Worm (Caenorhabditis elegans): ENCODE data around the gene srlf-20.
A peak's percentile ranks its signal among the peaks of the same experiment; 100 is the strongest.

The srlf-20 gene

ce11 chrV:854966-855365 is 38.8 kb upstream of the srlf-20 start, which contains the start of gene K09C6.9:
K09C6.9 (minus strand) TSS chrV:855066.
- TF ChIP-seq sptf-1 (tag; optimal IDR thresholded peaks at IDR 0.05) (no peak), blmp-1 (tag; optimal IDR thresholded peaks at IDR 0.05) (no peak), lsy-2 (tag; optimal IDR thresholded peaks at IDR 0.05) (no peak), snpc-4 (tag; optimal IDR thresholded peaks at IDR 0.05) (no peak), cnd-1 (tag; optimal IDR thresholded peaks at IDR 0.05) (no peak), ces-1 (GFP tag; optimal IDR thresholded peaks at IDR 0.05) (no peak), elt-3 (tag; optimal IDR thresholded peaks at IDR 0.05) (no peak), mep-1 (tag; optimal IDR thresholded peaks at IDR 0.05) (no peak), zip-8 (tag; optimal IDR thresholded peaks at IDR 0.05) (no peak), elt-1 (tag; optimal IDR thresholded peaks at IDR 0.05; ENCODE audit: borderline replicate concordance, insufficient read depth) (no peak), pha-4 (tag; optimal IDR thresholded peaks at IDR 0.05) (no peak), sem-2 (GFP tag; optimal IDR thresholded peaks at IDR 0.05) (no peak), mls-2 (tag; optimal IDR thresholded peaks at IDR 0.05) (no peak), nhr-76 (tag; optimal IDR thresholded peaks at IDR 0.05) (no peak), ceh-83 (GFP tag; optimal IDR thresholded peaks at IDR 0.05) (no peak), nhr-237 (tag; optimal IDR thresholded peaks at IDR 0.05) (no peak), nhr-28 (tag; optimal IDR thresholded peaks at IDR 0.05) (no peak), unc-120 (tag; optimal IDR thresholded peaks at IDR 0.05; ENCODE audit: poor library complexity, severe bottlenecking) (no peak), lin-32 (GFP tag; optimal IDR thresholded peaks at IDR 0.05) (no peak)

- TF ChIP-seq nhr-12 (tag; optimal IDR thresholded peaks at IDR 0.05) (no peak), ces-1 (GFP tag; optimal IDR thresholded peaks at IDR 0.05) (no peak), mls-2 (tag; optimal IDR thresholded peaks at IDR 0.05) (no peak), nhr-76 (tag; optimal IDR thresholded peaks at IDR 0.05) (no peak), nhr-2 (tag; optimal IDR thresholded peaks at IDR 0.05) (no peak), unc-120 (tag; optimal IDR thresholded peaks at IDR 0.05; ENCODE audit: poor library complexity, severe bottlenecking) (no peak), elt-1 (tag; optimal IDR thresholded peaks at IDR 0.05; ENCODE audit: borderline replicate concordance, insufficient read depth) (no peak), cnd-1 (tag; optimal IDR thresholded peaks at IDR 0.05) (no peak), ceh-43 (GFP tag; optimal IDR thresholded peaks at IDR 0.05) (no peak), tbx-8 (GFP tag; optimal IDR thresholded peaks at IDR 0.05) (no peak)
Observed at ce11 chrV:856549-856948, 37.2 kb upstream of the srlf-20 start, which contains the start of gene K09C6.2. K09C6.2 (plus strand) TSS chrV:856849.

ce11 chrV:858841-859456 is 34.8 kb upstream of the srlf-20 start:
- TF ChIP-seq lin-32 (GFP tag; optimal IDR thresholded peaks at IDR 0.05) (no peak), ceh-83 (GFP tag; optimal IDR thresholded peaks at IDR 0.05) (peak; percentile 48)

- TF ChIP-seq ceh-83 (GFP tag; optimal IDR thresholded peaks at IDR 0.05) (no peak), unc-62 (GFP tag; optimal IDR thresholded peaks at IDR 0.05) (no peak), nhr-12 (tag; optimal IDR thresholded peaks at IDR 0.05) (no peak), hlh-1 (tag; optimal IDR thresholded peaks at IDR 0.05) (no peak), nhr-76 (tag; optimal IDR thresholded peaks at IDR 0.05) (no peak), mep-1 (tag; optimal IDR thresholded peaks at IDR 0.05) (no peak), bed-3 (GFP tag; optimal IDR thresholded peaks at IDR 0.05) (no peak), nhr-28 (tag; optimal IDR thresholded peaks at IDR 0.05) (no peak), zip-8 (tag; optimal IDR thresholded peaks at IDR 0.05) (no peak), sptf-1 (tag; optimal IDR thresholded peaks at IDR 0.05) (no peak), snpc-4 (tag; optimal IDR thresholded peaks at IDR 0.05) (no peak), blmp-1 (tag; optimal IDR thresholded peaks at IDR 0.05) (no peak), ceh-43 (GFP tag; optimal IDR thresholded peaks at IDR 0.05) (no peak), sem-2 (GFP tag; optimal IDR thresholded peaks at IDR 0.05) (no peak), drap-1 (GFP tag; optimal IDR thresholded peaks at IDR 0.05) (no peak), elt-3 (tag; optimal IDR thresholded peaks at IDR 0.05) (no peak), cnd-1 (tag; optimal IDR thresholded peaks at IDR 0.05) (no peak), M03D4.4 (tag; optimal IDR thresholded peaks at IDR 0.05) (no peak), lin-13 (tag; optimal IDR thresholded peaks at IDR 0.05) (no peak)
Observed at ce11 chrV:866729-867128, 27.0 kb upstream of the srlf-20 start, which contains the start of gene T02B11.3. T02B11.3 (minus strand) TSS chrV:866829.

- TF ChIP-seq lin-32 (GFP tag; optimal IDR thresholded peaks at IDR 0.05): no peak
- TF ChIP-seq unc-62 (GFP tag; optimal IDR thresholded peaks at IDR 0.05): no peak
- TF ChIP-seq cnd-1 (tag; optimal IDR thresholded peaks at IDR 0.05): no peak
- TF ChIP-seq drap-1 (GFP tag; optimal IDR thresholded peaks at IDR 0.05): no peak
- no peak for TF ChIP-seq nhr-2 (tag; optimal IDR thresholded peaks at IDR 0.05)
- no peak for TF ChIP-seq ceh-83 (GFP tag; optimal IDR thresholded peaks at IDR 0.05)
Observed at ce11 chrV:871029-871428, 22.7 kb upstream of the srlf-20 start, which contains the start of gene T02B11.4. T02B11.4 (minus strand) TSS chrV:871129.
